Worm (Caenorhabditis elegans) whole organism, L2 larva: Measurements from ENCODE around the gene R10D12.13.

Experiments used
- F13H6.1 ChIP-seq: sonication (generic microtip); optimal IDR thresholded peaks from 2 replicates; lab custom pipeline; 2016; ENCODE audit warnings: missing genetic modification characterization, missing compliant biosample characterization
- R02D3.7 ChIP-seq: fragments of 150-350 bp; optimal IDR thresholded peaks from 2 replicates; lab custom pipeline; 2014; ENCODE audit warnings: missing biosample characterization, missing genetic modification characterization
- ceh-16 ChIP-seq: fragments of 150-350 bp; optimal IDR thresholded peaks from 2 replicates; lab custom pipeline; 2014; ENCODE audit warnings: missing biosample characterization, missing genetic modification characterization
- ceh-82 ChIP-seq: fragments of 150-350 bp; optimal IDR thresholded peaks from 2 replicates; lab custom pipeline; 2014; ENCODE audit warnings: missing biosample characterization, missing genetic modification characterization
- fos-1 ChIP-seq: fragments of 150-350 bp; optimal IDR thresholded peaks from 2 replicates; lab custom pipeline; 2014; ENCODE audit warnings: missing biosample characterization, missing genetic modification characterization
- lin-11 ChIP-seq: fragments of 150-350 bp; sonication (generic microtip); optimal IDR thresholded peaks from 2 replicates; lab custom pipeline; 2014; ENCODE audit warnings: missing biosample characterization, missing genetic modification characterization, inconsistent platforms, mixed read lengths
- lin-13 ChIP-seq: fragments of 150-350 bp; optimal IDR thresholded peaks from 2 replicates; lab custom pipeline; 2014; ENCODE audit warnings: missing biosample characterization, missing genetic modification reagents, missing genetic modification characterization
- nhr-11 ChIP-seq: fragments of 150-350 bp; optimal IDR thresholded peaks from 2 replicates; lab custom pipeline; 2014; ENCODE audit warnings: missing biosample characterization, missing genetic modification characterization
- nhr-129 ChIP-seq: fragments of 150-350 bp; optimal IDR thresholded peaks from 2 replicates; lab custom pipeline; 2014; ENCODE audit warnings: missing biosample characterization, missing genetic modification characterization

DNA sequence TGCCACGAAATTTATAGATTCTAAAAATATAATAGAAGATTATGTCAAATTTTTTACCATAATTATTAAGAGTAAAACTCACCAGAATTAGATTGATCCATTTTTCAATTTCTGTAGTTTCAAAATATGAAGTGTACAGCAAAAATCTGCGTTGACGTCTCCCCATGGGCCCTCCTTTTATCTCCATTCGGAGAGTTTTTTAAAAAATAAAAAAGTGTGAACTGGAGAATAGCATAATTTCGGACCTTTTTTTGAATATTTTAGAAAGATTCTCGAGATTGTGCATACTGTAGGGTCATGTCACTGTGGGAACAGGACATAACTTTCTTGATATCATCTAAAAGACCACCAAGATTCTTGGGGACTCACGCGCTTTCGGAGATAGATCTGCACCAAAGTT is 20.1 kb upstream of the R10D12.13 start, which contains the start of gene dpr-1:
- no peak for TF ChIP-seq ceh-82 (tag; lab: Kevin White, UChicago)
- TF ChIP-seq lin-11, result no peak
- no peak for TF ChIP-seq F13H6.1 (tag; lab: Kevin White, UChicago)
- no peak for TF ChIP-seq ceh-16 (tag; lab: Kevin White, UChicago)
- no peak for TF ChIP-seq nhr-11
- TF ChIP-seq nhr-129 (tag; lab: Kevin White, UChicago), result no peak
- no peak for TF ChIP-seq lin-13 (GFP tag; lab: Kevin White, UChicago)
- TF ChIP-seq fos-1 (tag; lab: Kevin White, UChicago), result no peak
- no peak for TF ChIP-seq R02D3.7
